Worm (Caenorhabditis elegans) whole organism, young adult: ENCODE data around the gene F08G12.3.

ENCODE experiments used
- C17E4.6 ChIP-seq: fragments of 200-800 bp; sonication (Bioruptor generic); IDR thresholded peaks from 2 replicates; pipeline ENCODE4 v1.3.6; 2022; ENCODE audit warnings: missing genetic modification reagents, missing genetic modification characterization, missing compliant biosample characterization
- F39B2.1 ChIP-seq: fragments of 200-800 bp; sonication (Bioruptor generic); IDR thresholded peaks from 2 replicates; pipeline ENCODE4 v1.3.6; 2022; ENCODE audit warnings: missing genetic modification reagents, missing genetic modification characterization, missing compliant biosample characterization
- F49E8.2 ChIP-seq: sonication (generic microtip); optimal IDR thresholded peaks from 3 replicates; lab custom pipeline; 2017; ENCODE audit warnings: missing genetic modification characterization, mild to moderate bottlenecking, missing compliant biosample characterization, antibody characterized with exemption, moderate library complexity; ENCODE audit not compliant: insufficient read depth
- F55B11.4 ChIP-seq: sonication (generic microtip); optimal IDR thresholded peaks from 2 replicates; lab custom pipeline; 2016; ENCODE audit warnings: missing compliant biosample characterization, missing genetic modification characterization, borderline replicate concordance; ENCODE audit not compliant: insufficient read depth
- aptf-3 ChIP-seq: fragments of 200-800 bp; sonication (Bioruptor generic); IDR thresholded peaks from 2 replicates; pipeline ENCODE4 v1.3.6; 2022; ENCODE audit warnings: missing genetic modification characterization, missing compliant biosample characterization
- attf-5 ChIP-seq: fragments of 200-800 bp; sonication (Bioruptor generic); optimal IDR thresholded peaks from 2 replicates; lab custom pipeline; 2018; ENCODE audit warnings: mild to moderate bottlenecking, missing genetic modification characterization, missing compliant biosample characterization
- attf-6 ChIP-seq: fragments of 200-800 bp; sonication (Bioruptor generic); IDR thresholded peaks from 2 replicates; pipeline ENCODE4 v1.3.6; 2022; ENCODE audit warnings: missing genetic modification reagents, missing genetic modification characterization, missing compliant biosample characterization
- ceh-91 ChIP-seq: fragments of 200-800 bp; sonication (Bioruptor generic); IDR thresholded peaks from 2 replicates; pipeline ENCODE4 v1.3.6; 2022; ENCODE audit warnings: missing genetic modification reagents, missing genetic modification characterization, missing compliant biosample characterization
- egl-44 ChIP-seq: fragments of 200-800 bp; sonication (Bioruptor generic); IDR thresholded peaks from 2 replicates; pipeline ENCODE4 v1.3.6; 2022; ENCODE audit warnings: missing genetic modification reagents, missing genetic modification characterization, missing compliant biosample characterization
- gei-17 ChIP-seq: fragments of 200-800 bp; sonication (Bioruptor generic); optimal IDR thresholded peaks from 2 replicates; lab custom pipeline; 2018; ENCODE audit warnings: mild to moderate bottlenecking, missing genetic modification characterization, missing compliant biosample characterization
- lag-1 ChIP-seq: fragments of 200-800 bp; sonication (Bioruptor generic); IDR thresholded peaks from 2 replicates; pipeline ENCODE4 v1.3.6; 2022; ENCODE audit warnings: missing genetic modification reagents, missing genetic modification characterization, missing compliant biosample characterization
- mcd-1 ChIP-seq: fragments of 200-800 bp; sonication (Bioruptor generic); IDR thresholded peaks from 2 replicates; pipeline ENCODE4 v1.3.6; 2022; ENCODE audit warnings: missing genetic modification reagents, missing genetic modification characterization, missing compliant biosample characterization
- nfyb-1 ChIP-seq: fragments of 200-800 bp; sonication (Bioruptor generic); IDR thresholded peaks from 2 replicates; pipeline ENCODE4 v1.3.6; 2022; ENCODE audit warnings: missing genetic modification reagents, missing genetic modification characterization, missing compliant biosample characterization
- nhr-80 ChIP-seq: sonication (generic microtip); optimal IDR thresholded peaks from 2 replicates; lab custom pipeline; 2016; ENCODE audit warnings: missing genetic modification characterization, missing compliant biosample characterization
- pbrm-1 ChIP-seq: fragments of 200-800 bp; sonication (Bioruptor generic); IDR thresholded peaks from 2 replicates; pipeline ENCODE4 v1.3.6; 2022; ENCODE audit warnings: missing genetic modification reagents, missing genetic modification characterization, missing compliant biosample characterization
- pha-4 ChIP-seq: fragments of 150-350 bp; sonication (generic microtip); optimal IDR thresholded peaks from 2 replicates; lab custom pipeline; 2014; ENCODE audit warnings: missing biosample characterization, missing genetic modification reagents, missing genetic modification characterization
- snpc-1.3 ChIP-seq: sonication (generic microtip); optimal IDR thresholded peaks from 2 replicates; lab custom pipeline; 2017; ENCODE audit warnings: missing genetic modification characterization, mild to moderate bottlenecking, missing compliant biosample characterization, antibody characterized with exemption, moderate library complexity, missing genotype, missing genetic modification reagents; ENCODE audit not compliant: insufficient read depth
- snpc-4 ChIP-seq, 5 experiments: fragments of 150-350 bp in 1 of 5; sonication (generic microtip) in 4 of 5; optimal IDR thresholded peaks; 2 replicates each; lab custom pipeline; 2014 to 2018; ENCODE audit warnings: missing genetic modification characterization in 5 of 5, missing biosample characterization in 3 of 5, antibody characterized with exemption in 2 of 5, mild to moderate bottlenecking in 2 of 5, missing compliant biosample characterization in 2 of 5, missing genotype in 2 of 5, moderate library complexity in 2 of 5, missing genetic modification reagents in 1 of 5
- tbx-9 ChIP-seq: sonication (generic microtip); optimal IDR thresholded peaks from 2 replicates; lab custom pipeline; 2016; ENCODE audit warnings: borderline replicate concordance, missing genetic modification characterization, inconsistent platforms, missing compliant biosample characterization

F08G12.3 gene

ce11 chrX:11344899-11345298 lies 44.8 kb downstream of the F08G12.3 start:
- TF ChIP-seq pha-4 (tag; lab: Kevin White, UChicago) (no peak), C17E4.6 (GFP tag; lab: Robert Waterston, UW) (no peak), egl-44 (GFP tag; lab: Robert Waterston, UW) (no peak), nfyb-1 (GFP tag; lab: Robert Waterston, UW) (no peak), attf-5 (GFP tag; lab: Kevin White, UChicago) (no peak), ceh-91 (no peak), gei-17 (GFP tag; lab: Kevin White, UChicago) (no peak), snpc-4 (GFP tag; optimal IDR thresholded peaks at IDR 0.05; lab: Kevin White, UChicago) (no peak), snpc-4 (tag; optimal IDR thresholded peaks at IDR 0.05; lab: Kevin White, UChicago) (no peak), snpc-1.3 (tag; lab: Kevin White, UChicago) (no peak), mcd-1 (GFP tag; lab: Robert Waterston, UW) (no peak)

ce11 chrX:11345471-11345870 lies 45.4 kb downstream of the F08G12.3 start:
- TF ChIP-seq snpc-1.3 (tag; lab: Kevin White, UChicago) (no peak), nhr-80 (tag; lab: Kevin White, UChicago) (peak; percentile 8)
- TF ChIP-seq, all 124 proteins: peak for 1

ce11 chrX:11346155-11346554 lies 46.1 kb downstream of the F08G12.3 start, which contains the start of gene oct-2:
TSS of gene oct-2 (plus strand) at chrX:11346455.
- TF ChIP-seq lag-1 (GFP tag; lab: Robert Waterston, UW): no peak
- TF ChIP-seq aptf-3 (GFP tag; lab: Robert Waterston, UW): no peak
- no peak for TF ChIP-seq tbx-9 (tag; lab: Kevin White, UChicago)
- no peak for TF ChIP-seq F49E8.2 (tag; lab: Kevin White, UChicago)
- no peak for TF ChIP-seq nfyb-1 (GFP tag; lab: Robert Waterston, UW)
- no peak for TF ChIP-seq F39B2.1 (GFP tag; lab: Robert Waterston, UW)
- no peak for TF ChIP-seq gei-17 (GFP tag; lab: Kevin White, UChicago)
- TF ChIP-seq attf-6 (GFP tag; lab: Robert Waterston, UW): no peak
- TF ChIP-seq pbrm-1 (GFP tag; lab: Robert Waterston, UW): no peak

- peak; percentile 56 for TF ChIP-seq nhr-80 (tag; lab: Kevin White, UChicago)
- TF ChIP-seq F55B11.4 (tag; lab: Kevin White, UChicago): no peak
Observed at ce11 chrX:11351288-11351687, 51.2 kb downstream of the F08G12.3 start.
